Fruit fly (Drosophila melanogaster): ENCODE data around the gene Hyls1.

Gene Hyls1

DNA sequence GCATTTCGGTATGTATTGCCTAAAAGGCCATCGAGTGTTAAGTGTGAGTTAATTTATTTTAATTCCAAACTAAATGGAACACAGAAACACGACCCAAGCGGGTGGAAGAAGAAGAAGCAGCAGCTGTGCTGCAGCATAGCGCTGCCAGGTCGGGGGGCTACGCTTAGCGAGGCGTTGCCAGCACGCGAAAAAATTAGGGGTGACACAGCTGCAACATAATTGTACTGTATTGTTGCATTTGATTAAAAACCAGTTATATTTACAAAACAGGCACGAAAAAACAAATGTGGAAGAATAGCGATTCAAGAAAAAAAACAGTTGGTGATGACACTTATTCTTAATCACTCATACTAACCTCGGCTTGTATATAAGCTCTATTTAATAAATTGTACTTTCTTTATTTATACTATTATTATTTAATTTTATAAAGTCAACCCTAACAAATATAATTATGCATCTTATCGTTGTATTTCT is 2.2 kb downstream of the Hyls1 start (continued):
- TF ChIP-seq E2f1 (GFP tag; IDR thresholded peaks at IDR 0.05) = peak; percentile 70
- peak; percentile 40 for TF ChIP-seq CHES-1-like (GFP tag; optimal IDR thresholded peaks at IDR 0.05)
- peak; percentile 8 for TF ChIP-seq gfzf (GFP tag; optimal IDR thresholded peaks at IDR 0.05)
- TF ChIP-seq gro (GFP tag; optimal IDR thresholded peaks at IDR 0.05) = no peak
- no peak for TF ChIP-seq HHEX (GFP tag; optimal IDR thresholded peaks at IDR 0.05)
- peak; percentile 57 for TF ChIP-seq maf-S (GFP tag; optimal IDR thresholded peaks at IDR 0.05)
- peak; percentile 25 for TF ChIP-seq slp2 (GFP tag; optimal IDR thresholded peaks at IDR 0.05)
- TF ChIP-seq H2.0 (GFP tag; IDR thresholded peaks at IDR 0.05) = peak; percentile 69
- TF ChIP-seq HmgZ (tag; optimal IDR thresholded peaks at IDR 0.05) = peak; percentile 73
- TF ChIP-seq CG33557 (GFP tag; optimal IDR thresholded peaks at IDR 0.05) = peak; percentile 33
- TF ChIP-seq CG5245 (GFP tag; optimal IDR thresholded peaks at IDR 0.05) = peak; percentile 49
- peak; percentile 73 for TF ChIP-seq Bgb (GFP tag; IDR thresholded peaks at IDR 0.05; ENCODE audit: partially characterized antibody)
- TF ChIP-seq abd-A (tag; optimal IDR thresholded peaks at IDR 0.05) = no peak
- no peak for TF ChIP-seq CG34224 (GFP tag; IDR thresholded peaks at IDR 0.05; ENCODE audit: partially characterized antibody)
- peak; percentile 30 for TF ChIP-seq Usf (GFP tag; optimal IDR thresholded peaks at IDR 0.05)
- TF ChIP-seq CG1647 (GFP tag; optimal IDR thresholded peaks at IDR 0.05) = peak; percentile 15
- TF ChIP-seq cato (GFP tag; optimal IDR thresholded peaks at IDR 0.05; ENCODE audit: borderline replicate concordance) = peak; percentile 66
- TF ChIP-seq HLHmδ (GFP tag; optimal IDR thresholded peaks at IDR 0.05) = peak; percentile 7
- peak; percentile 62 for TF ChIP-seq CG14710 (tag; optimal IDR thresholded peaks at IDR 0.05)
- TF ChIP-seq mirr (GFP tag; optimal IDR thresholded peaks at IDR 0.05) = no peak
- no peak for TF ChIP-seq Hmx (GFP tag; optimal IDR thresholded peaks at IDR 0.05)
- TF ChIP-seq CG13123 (GFP tag; optimal IDR thresholded peaks at IDR 0.05) = peak; percentile 43
- TF ChIP-seq shn (GFP tag; optimal IDR thresholded peaks at IDR 0.05) = peak; percentile 66
- no peak for TF ChIP-seq dimm (GFP tag; IDR thresholded peaks at IDR 0.05)
- peak; percentile 29 for TF ChIP-seq Nf-YB (GFP tag; optimal IDR thresholded peaks at IDR 0.05)
- TF ChIP-seq CkIIα-i1 (GFP tag; IDR thresholded peaks at IDR 0.05) = no peak
- peak; percentile 42 for TF ChIP-seq CG30020 (tag; optimal IDR thresholded peaks at IDR 0.05)
- TF ChIP-seq pho (GFP tag; optimal IDR thresholded peaks at IDR 0.05) = peak; percentile 73
- peak; percentile 5 for TF ChIP-seq Dad (GFP tag; optimal IDR thresholded peaks at IDR 0.05)
- peak; percentile 78 for TF ChIP-seq YL-1 (GFP tag; optimal IDR thresholded peaks at IDR 0.05)
- peak; percentile 73 for TF ChIP-seq dysf (GFP tag; IDR thresholded peaks at IDR 0.05)
- TF ChIP-seq CG14860 (GFP tag; IDR thresholded peaks at IDR 0.05; ENCODE audit: partially characterized antibody) = no peak
- peak; percentile 66 for TF ChIP-seq pzg (GFP tag; optimal IDR thresholded peaks at IDR 0.05)
- TF ChIP-seq Hey (tag; optimal IDR thresholded peaks at IDR 0.05) = no peak
- peak; percentile 38; the same call in 1 of the 2 replicates for TF ChIP-seq ttk (GFP tag; IDR thresholded peaks at IDR 0.05)
- peak; percentile 67 for TF ChIP-seq pfk (GFP tag; optimal IDR thresholded peaks at IDR 0.05)
- no peak for TF ChIP-seq fru (optimal IDR thresholded peaks at IDR 0.05)
- peak; percentile 45 for TF ChIP-seq CG8281 (tag; optimal IDR thresholded peaks at IDR 0.05)
- no peak for TF ChIP-seq CG10543 (GFP tag; optimal IDR thresholded peaks at IDR 0.05)
- no peak for TF ChIP-seq luna (GFP tag; optimal IDR thresholded peaks at IDR 0.05)
- peak; percentile 70 for TF ChIP-seq CG2116 (GFP tag; optimal IDR thresholded peaks at IDR 0.05)
- TF ChIP-seq CG15269 (tag; optimal IDR thresholded peaks at IDR 0.05) = no peak
- peak; percentile 89 for TF ChIP-seq CTCF (GFP tag; optimal IDR thresholded peaks at IDR 0.05)
- no peak for TF ChIP-seq CG7987 (GFP tag; optimal IDR thresholded peaks at IDR 0.05)
- TF ChIP-seq CG17612 (GFP tag; IDR thresholded peaks at IDR 0.05) = peak; percentile 46; the same call in 1 of the 2 replicates
- TF ChIP-seq z (GFP tag; IDR thresholded peaks at IDR 0.05) = no peak
- peak; percentile 35 for TF ChIP-seq CG17802 (tag; optimal IDR thresholded peaks at IDR 0.05)
- TF ChIP-seq Mes4 (GFP tag; optimal IDR thresholded peaks at IDR 0.05) = no peak
- no peak for TF ChIP-seq Hr78 (GFP tag; optimal IDR thresholded peaks at IDR 0.05)
- TF ChIP-seq CG1233 (GFP tag; optimal IDR thresholded peaks at IDR 0.05) = peak; percentile 21
- peak; percentile 34 for TF ChIP-seq jing (GFP tag; optimal IDR thresholded peaks at IDR 0.05)
